Fruit fly (Drosophila melanogaster) whole organism: ENCODE results near the gene CG5254.
A peak's percentile ranks its signal among the peaks of the same experiment; 100 is the strongest.

Experiments
- CG8478 ChIP-seq: fragments of >200 bp; optimal IDR thresholded peaks from 2 replicates; lab custom pipeline; 2018; ENCODE audit warnings: inconsistent platforms
- Dll ChIP-seq: fragments of >200 bp; optimal IDR thresholded peaks from 2 replicates; lab custom pipeline; 2017
- EcR ChIP-seq, 2 experiments: fragments of >200 bp; optimal IDR thresholded peaks; 2 replicates each; lab custom pipeline; 2017; ENCODE audit warnings: missing biosample characterization in 2 of 2, missing genetic modification characterization in 2 of 2, missing genetic modification reagents in 2 of 2
- pan ChIP-seq: fragments of >200 bp; optimal IDR thresholded peaks from 2 replicates; lab custom pipeline; 2017
- psq ChIP-seq: fragments of >200 bp; optimal IDR thresholded peaks from 2 replicates; lab custom pipeline; 2017
- usp ChIP-seq: fragments of >200 bp; optimal IDR thresholded peaks from 2 replicates; lab custom pipeline; 2017; ENCODE audit warnings: missing biosample characterization, missing genetic modification characterization, mixed read lengths

CG5254 gene

DNA sequence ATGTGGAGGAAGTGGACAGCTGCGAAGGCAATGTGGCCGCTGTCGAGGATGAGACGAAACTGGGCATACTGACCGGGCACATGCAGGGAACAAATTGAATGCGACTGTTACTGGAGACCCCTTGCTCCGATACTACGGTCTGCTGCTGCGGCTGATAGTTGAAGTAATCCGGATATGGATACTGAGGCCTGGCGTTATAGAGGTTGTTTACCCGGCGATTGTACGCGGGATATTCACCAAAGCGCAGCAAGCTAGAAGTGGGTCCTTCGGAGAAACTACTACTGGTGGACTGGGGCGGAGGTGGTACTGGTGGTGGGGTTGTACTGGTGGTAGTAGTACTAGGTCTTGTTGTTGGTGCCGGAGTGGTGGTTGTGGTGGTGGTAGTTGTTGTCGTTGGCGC lies at the start of gene CG5254:
CG5254 (plus strand) TSS at position 301 of the 400 bp plus-strand sequence.
- TF ChIP-seq Dll (lab: Kevin White, UChicago), result no peak
- no peak for TF ChIP-seq usp (GFP tag; lab: Kevin White, UChicago)

- TF ChIP-seq CG8478 (lab: Kevin White, UChicago) (no peak), Dll (lab: Kevin White, UChicago) (no peak), psq (no peak), EcR (GFP tag; optimal IDR thresholded peaks at IDR 0.05; lab: Kevin White, UChicago) (no peak), pan (lab: Kevin White, UChicago) (no peak), usp (GFP tag; lab: Kevin White, UChicago) (no peak)
These were observed 47.7 kb upstream of the CG5254 start for dm6 chrX:702484-702883.

DNA sequence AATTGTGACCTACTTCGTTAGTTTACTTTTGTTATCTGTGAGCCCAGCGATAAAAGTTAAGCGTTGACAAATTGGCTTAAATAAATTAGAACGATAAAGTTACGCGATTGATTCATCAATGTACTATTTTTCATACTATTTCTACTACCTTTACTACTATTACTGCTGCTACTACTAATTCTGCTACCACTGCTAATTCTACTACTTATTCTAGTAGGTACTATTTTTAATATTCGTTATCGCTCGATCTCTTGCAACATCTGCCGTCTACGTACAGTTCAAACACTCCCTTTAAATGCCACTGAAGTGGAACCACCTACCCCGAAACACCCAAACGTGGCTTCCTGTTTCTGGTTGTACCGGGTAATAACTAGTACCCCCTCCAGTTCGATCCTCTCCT lies 40.7 kb upstream of the CG5254 start:
- TF ChIP-seq psq (no peak), Dll (lab: Kevin White, UChicago) (no peak), usp (GFP tag; lab: Kevin White, UChicago) (no peak), EcR (GFP tag; optimal IDR thresholded peaks at IDR 0.05; lab: Kevin White, UChicago) (no peak), pan (lab: Kevin White, UChicago) (no peak), CG8478 (lab: Kevin White, UChicago) (no peak)

dm6 chrX:710914-711313 lies 39.2 kb upstream of the CG5254 start:
- no peak for TF ChIP-seq CG8478 (lab: Kevin White, UChicago)
- TF ChIP-seq Dll (lab: Kevin White, UChicago), result no peak
- TF ChIP-seq psq, result no peak
- TF ChIP-seq pan (lab: Kevin White, UChicago), result no peak
- no peak for TF ChIP-seq usp (GFP tag; lab: Kevin White, UChicago)
- no peak for TF ChIP-seq EcR (GFP tag; optimal IDR thresholded peaks at IDR 0.05; lab: Kevin White, UChicago)

DNA sequence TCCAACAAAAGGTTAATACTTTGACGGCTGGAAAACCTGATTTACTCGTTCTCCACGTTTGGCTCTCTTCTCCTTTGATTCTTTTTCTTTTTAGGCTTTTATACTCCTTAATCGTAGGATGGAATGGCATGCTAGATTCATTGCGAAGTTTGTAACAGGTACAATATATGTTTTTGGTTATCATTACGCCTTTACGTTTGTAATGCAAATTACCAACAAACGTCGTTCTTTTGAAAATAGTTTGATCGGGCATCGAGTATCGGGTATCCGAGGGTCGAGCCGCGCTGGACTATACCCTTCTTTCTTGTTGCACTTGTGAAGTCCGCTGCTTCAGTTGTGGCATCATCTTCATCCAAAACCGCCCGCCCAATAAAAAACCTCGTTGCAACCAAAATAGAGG lies 38.3 kb upstream of the CG5254 start:
- TF ChIP-seq pan (lab: Kevin White, UChicago) (peak; percentile 77), psq (no peak)

DNA sequence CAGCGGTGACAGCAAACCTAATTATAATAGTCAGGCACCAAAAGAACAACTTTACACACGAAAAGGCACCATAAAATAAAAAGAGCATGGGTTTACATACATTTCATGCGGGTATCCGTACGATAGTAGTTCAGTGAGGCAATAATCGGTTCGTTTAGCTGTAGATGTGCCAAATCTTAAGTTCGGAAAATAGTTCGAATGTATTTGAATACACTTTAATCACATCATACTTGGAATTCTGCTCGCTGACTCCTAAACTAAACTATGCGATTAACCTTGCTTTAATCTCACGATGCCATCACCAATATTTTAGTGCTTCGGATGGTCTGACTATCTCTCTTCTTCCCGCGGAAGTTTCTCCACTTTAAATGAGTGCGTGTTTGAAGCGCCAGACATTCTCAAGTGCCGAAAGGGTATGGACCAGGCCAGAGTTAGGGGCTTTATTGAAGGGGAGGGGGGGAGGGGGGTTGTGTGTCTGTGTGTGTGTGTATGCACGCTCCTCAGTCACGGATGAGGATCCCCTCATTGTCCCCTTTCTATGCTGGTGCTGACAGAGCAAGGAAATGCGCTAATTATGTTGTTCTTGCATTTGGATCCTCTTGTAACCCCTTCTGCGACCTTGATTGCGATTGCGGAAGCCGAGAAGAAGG lies 36.8 kb upstream of the CG5254 start:
- TF ChIP-seq CG8478 (lab: Kevin White, UChicago) (no peak), Dll (lab: Kevin White, UChicago) (no peak), psq (no peak), usp (GFP tag; lab: Kevin White, UChicago) (no peak), EcR (GFP tag; optimal IDR thresholded peaks at IDR 0.05; lab: Kevin White, UChicago) (no peak), pan (lab: Kevin White, UChicago) (no peak)

- TF ChIP-seq psq (no peak), CG8478 (lab: Kevin White, UChicago) (no peak), EcR (GFP tag; optimal IDR thresholded peaks at IDR 0.05; lab: Kevin White, UChicago) (no peak)
These were observed 34.8 kb upstream of the CG5254 start for dm6 chrX:715383-715782.

dm6 chrX:717893-718292 lies 32.3 kb upstream of the CG5254 start:
- no peak for TF ChIP-seq CG8478 (lab: Kevin White, UChicago)
- TF ChIP-seq usp (GFP tag; lab: Kevin White, UChicago), result no peak

DNA sequence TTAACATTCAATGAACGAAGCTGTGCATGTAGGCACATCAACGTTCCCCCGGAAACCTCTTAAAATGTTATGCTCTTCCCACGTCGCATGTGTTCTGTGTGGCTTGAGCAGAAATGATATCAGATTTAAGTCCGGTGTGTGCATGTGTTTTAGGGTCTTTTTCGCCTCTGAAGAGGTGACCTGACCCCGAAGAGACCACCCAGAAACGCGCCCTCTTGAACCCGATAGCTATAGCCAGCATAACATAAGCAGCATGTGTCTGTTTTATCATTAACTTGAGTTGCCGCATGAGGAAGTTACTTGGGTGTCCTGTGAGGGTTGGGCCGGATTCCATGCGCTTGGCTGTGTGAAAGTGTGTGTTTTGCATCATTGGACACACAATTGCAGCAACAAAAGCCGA lies 31.2 kb upstream of the CG5254 start:
- TF ChIP-seq EcR (GFP tag; optimal IDR thresholded peaks at IDR 0.05; lab: Kevin White, UChicago), result no peak
- no peak for TF ChIP-seq psq
- no peak for TF ChIP-seq CG8478 (lab: Kevin White, UChicago)
- TF ChIP-seq pan (lab: Kevin White, UChicago), result no peak
- TF ChIP-seq usp (GFP tag; lab: Kevin White, UChicago), result no peak
- no peak for TF ChIP-seq Dll (lab: Kevin White, UChicago)

DNA sequence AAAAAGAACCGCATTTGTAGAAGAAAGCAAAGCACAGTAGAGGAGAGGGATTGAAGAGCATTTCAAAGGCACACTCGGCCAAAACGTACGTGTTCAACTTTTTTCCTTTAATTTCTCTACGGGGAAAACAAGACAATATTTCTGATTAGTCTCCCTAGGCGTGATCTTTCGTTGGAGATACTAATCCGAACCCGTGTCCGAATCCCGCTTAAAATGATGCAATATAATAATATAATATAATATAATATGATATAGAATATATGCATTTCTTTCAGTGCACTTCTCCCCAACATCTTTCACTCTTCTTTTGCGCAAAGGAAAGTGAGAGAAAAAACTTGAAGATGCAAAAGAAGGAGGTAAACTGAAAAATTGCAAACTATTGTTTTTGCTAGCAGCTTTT lies 25.7 kb upstream of the CG5254 start:
- TF ChIP-seq EcR (GFP tag; optimal IDR thresholded peaks at IDR 0.05; lab: Kevin White, UChicago) (no peak), Dll (lab: Kevin White, UChicago) (no peak), CG8478 (lab: Kevin White, UChicago) (no peak), psq (no peak), pan (lab: Kevin White, UChicago) (no peak), usp (GFP tag; lab: Kevin White, UChicago) (no peak)

DNA sequence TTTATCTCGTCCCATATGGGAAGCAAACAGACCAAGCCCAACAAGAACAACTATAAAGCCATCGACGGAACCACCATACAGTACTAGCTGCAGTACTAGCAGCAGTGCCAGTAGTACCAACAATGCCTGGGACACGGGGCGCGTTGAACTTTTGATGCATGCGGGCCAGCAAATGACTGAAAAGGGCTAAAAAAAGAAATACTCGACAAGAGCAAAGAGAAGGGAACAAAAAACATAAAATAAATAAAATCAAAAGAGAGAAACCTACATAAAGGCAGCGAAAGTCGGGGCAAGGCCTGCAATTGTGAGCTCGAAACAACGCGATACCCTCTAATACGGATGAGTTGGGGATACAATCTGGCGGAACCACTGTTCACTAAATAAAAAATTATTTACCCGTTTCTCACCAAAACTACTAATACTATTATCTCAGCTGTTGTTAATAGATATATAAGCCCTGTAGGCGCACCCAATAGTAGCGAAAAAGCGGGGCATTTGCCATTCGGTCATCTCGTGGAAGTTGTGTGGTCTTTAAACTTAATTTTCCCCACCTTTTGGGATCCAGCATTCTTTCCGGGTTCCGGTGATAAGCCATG lies 10.4 kb upstream of the CG5254 start:
- no peak for TF ChIP-seq EcR (GFP tag; optimal IDR thresholded peaks at IDR 0.05; lab: Kevin White, UChicago)
- no peak for TF ChIP-seq psq
- peak; percentile 55 for TF ChIP-seq pan (lab: Kevin White, UChicago)
- TF ChIP-seq CG8478 (lab: Kevin White, UChicago), result no peak

DNA sequence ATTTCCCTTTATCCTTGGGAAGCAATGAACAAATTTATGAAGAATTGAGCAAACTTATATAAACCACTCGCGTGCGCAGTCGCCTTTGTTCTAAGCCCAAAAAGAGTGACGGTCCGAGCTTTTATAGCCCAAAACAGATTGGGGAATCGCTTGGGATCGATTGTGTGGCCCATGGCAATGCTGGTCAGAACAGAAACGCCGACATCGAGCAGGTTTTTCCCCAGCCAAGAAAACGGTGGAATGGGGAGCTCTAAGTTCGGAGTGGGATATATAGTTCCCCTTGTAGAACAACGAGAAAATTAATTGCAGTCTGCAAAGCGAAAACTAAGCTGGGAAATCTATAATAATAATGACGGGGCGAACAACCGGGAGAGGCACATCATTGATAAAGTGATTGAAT lies 1.1 kb downstream of the CG5254 start, which contains the start of gene CG13362:
CG13362 (minus strand) TSS at position 101 of the 400 bp plus-strand sequence.
- TF ChIP-seq EcR (GFP tag; optimal IDR thresholded peaks at IDR 0.05; lab: Kevin White, UChicago) (no peak), pan (lab: Kevin White, UChicago) (no peak), usp (GFP tag; lab: Kevin White, UChicago) (no peak), psq (no peak), Dll (lab: Kevin White, UChicago) (no peak), CG8478 (lab: Kevin White, UChicago) (no peak)

DNA sequence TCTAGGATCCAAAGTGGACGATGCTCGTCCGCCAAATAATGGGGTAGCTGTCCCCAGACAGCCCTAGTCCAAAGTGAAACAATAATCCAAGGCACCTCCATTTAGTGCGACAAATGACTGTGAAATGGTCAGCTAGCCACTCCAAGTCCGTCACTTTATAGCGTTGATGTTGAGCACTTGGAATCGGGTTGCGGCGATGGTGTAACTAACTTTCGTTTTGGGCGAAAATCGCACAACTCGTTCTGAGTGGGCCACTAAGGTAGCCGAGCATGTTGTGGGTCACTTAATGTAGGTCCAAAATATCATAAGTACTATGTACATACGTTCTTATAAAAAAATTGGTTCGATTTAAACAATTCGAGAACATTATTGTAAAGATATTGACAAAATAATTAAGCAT lies 3.4 kb downstream of the CG5254 start, which contains the start of gene CG13361:
CG13361 (minus strand) TSS at position 101 of the 400 bp plus-strand sequence.
- TF ChIP-seq usp (GFP tag; lab: Kevin White, UChicago), result no peak
- TF ChIP-seq pan (lab: Kevin White, UChicago), result no peak
- no peak for TF ChIP-seq CG8478 (lab: Kevin White, UChicago)
- no peak for TF ChIP-seq psq
